Fruit fly (Drosophila melanogaster) whole organism, embryonic: ENCODE data around the gene CG11679.

ENCODE experiments used
- Aef1 ChIP-seq: fragments of 200-800 bp; sonication (Bioruptor generic); IDR thresholded peaks from 3 replicates; pipeline ENCODE4 v1.3.6; 2022; ENCODE audit warnings: missing biosample characterization, missing genetic modification characterization
- CG11398 ChIP-seq: fragments of 200-800 bp; sonication (Bioruptor generic); optimal IDR thresholded peaks from 2 replicates; lab custom pipeline; 2016; ENCODE audit warnings: missing biosample characterization, missing genetic modification characterization
- CG12659 ChIP-seq: fragments of 200-800 bp; sonication (Bioruptor generic); optimal IDR thresholded peaks from 3 replicates; lab custom pipeline; 2017; ENCODE audit warnings: mild to moderate bottlenecking, missing biosample characterization, missing genetic modification reagents, missing genetic modification characterization
- CG13296 ChIP-seq: fragments of 200-800 bp; sonication (Bioruptor generic); optimal IDR thresholded peaks from 3 replicates; lab custom pipeline; 2018; ENCODE audit warnings: missing biosample characterization, mild to moderate bottlenecking, missing genetic modification characterization
- CG13424 ChIP-seq: fragments of 200-800 bp; sonication (Bioruptor generic); optimal IDR thresholded peaks from 2 replicates; lab custom pipeline; 2019; ENCODE audit warnings: missing biosample characterization, mild to moderate bottlenecking, missing genetic modification characterization, moderate library complexity
- CG2199 ChIP-seq: fragments of 200-800 bp; sonication (Bioruptor generic); IDR thresholded peaks from 3 replicates; pipeline ENCODE4 v1.3.6; 2022; ENCODE audit warnings: missing biosample characterization, missing genetic modification characterization
- CG31365 ChIP-seq: fragments of 200-800 bp; sonication (Bioruptor generic); optimal IDR thresholded peaks from 2 replicates; lab custom pipeline; 2018; ENCODE audit warnings: missing biosample characterization, mild to moderate bottlenecking, missing genetic modification characterization
- CG32772 ChIP-seq: fragments of 200-800 bp; sonication (Bioruptor generic); IDR thresholded peaks from 2 replicates; pipeline ENCODE4 v1.3.6; 2022; ENCODE audit warnings: missing biosample characterization, missing genetic modification characterization
- CG34376 ChIP-seq: fragments of 200-800 bp; sonication (Bioruptor generic); optimal IDR thresholded peaks from 2 replicates; lab custom pipeline; 2018; ENCODE audit warnings: missing biosample characterization, mild to moderate bottlenecking, missing genetic modification characterization
- CG3847 ChIP-seq: fragments of 200-800 bp; sonication (Bioruptor generic); IDR thresholded peaks from 2 replicates; pipeline ENCODE4 v1.3.6; 2022; ENCODE audit warnings: missing biosample characterization, missing genetic modification characterization
- CG3995 ChIP-seq: fragments of 200-800 bp; sonication (Bioruptor generic); optimal IDR thresholded peaks from 3 replicates; lab custom pipeline; 2016; ENCODE audit warnings: missing biosample characterization, missing genetic modification characterization
- CG6272 ChIP-seq: fragments of 200-800 bp; sonication (Bioruptor generic); IDR thresholded peaks from 2 replicates; pipeline ENCODE4 v1.3.6; 2022; ENCODE audit warnings: missing biosample characterization, missing genetic modification characterization
- CG7271 ChIP-seq: fragments of 200-800 bp; sonication (Bioruptor generic); optimal IDR thresholded peaks from 2 replicates; lab custom pipeline; 2018; ENCODE audit warnings: missing biosample characterization, mild to moderate bottlenecking, missing genetic modification characterization, moderate library complexity
- CG7786 ChIP-seq: fragments of 200-800 bp; sonication (Bioruptor generic); optimal IDR thresholded peaks from 2 replicates; lab custom pipeline; 2016; ENCODE audit warnings: missing biosample characterization, missing genetic modification characterization
- CG7928 ChIP-seq: fragments of 200-800 bp; sonication (Bioruptor generic); optimal IDR thresholded peaks from 2 replicates; lab custom pipeline; 2017; ENCODE audit warnings: missing biosample characterization, mild to moderate bottlenecking, missing genetic modification characterization
- CG9817 ChIP-seq: fragments of 200-800 bp; sonication (Bioruptor generic); optimal IDR thresholded peaks from 2 replicates; lab custom pipeline; 2018; ENCODE audit warnings: missing biosample characterization, mild to moderate bottlenecking, missing genetic modification characterization, moderate library complexity
- CG9932 ChIP-seq: fragments of 200-800 bp; sonication (Bioruptor generic); IDR thresholded peaks from 2 replicates; pipeline ENCODE4 v1.3.6; 2022; ENCODE audit warnings: missing biosample characterization, missing genetic modification characterization
- CkIIα-i1 ChIP-seq: fragments of 200-800 bp; sonication (Bioruptor generic); IDR thresholded peaks from 2 replicates; pipeline ENCODE4 v1.3.6; 2022; ENCODE audit warnings: missing biosample characterization, missing genetic modification characterization
- D ChIP-seq, 2 experiments: fragments of 200-800 bp in 1 of 2; fragments of >200 bp in 1 of 2; sonication (Bioruptor generic) in 1 of 2; optimal IDR thresholded peaks; 2 replicates in 1 of 2; 3 replicates in 1 of 2; lab custom pipeline; 2017; ENCODE audit warnings: mild to moderate bottlenecking in 1 of 2, missing biosample characterization in 1 of 2, missing genetic modification characterization in 1 of 2, missing genetic modification reagents in 1 of 2
- E2f2 ChIP-seq: fragments of 200-800 bp; sonication (Bioruptor generic); IDR thresholded peaks from 2 replicates; pipeline ENCODE4 v1.3.6; 2022; ENCODE audit warnings: missing biosample characterization, missing genetic modification characterization
- HLH54F ChIP-seq: fragments of 200-800 bp; sonication (Bioruptor generic); optimal IDR thresholded peaks from 3 replicates; lab custom pipeline; 2016; ENCODE audit warnings: missing biosample characterization, missing genetic modification characterization
- Hr3 ChIP-seq: fragments of 200-800 bp; sonication (Bioruptor generic); optimal IDR thresholded peaks from 3 replicates; lab custom pipeline; 2016; ENCODE audit warnings: missing biosample characterization, missing genetic modification characterization
- Nf-YC ChIP-seq: fragments of 200-800 bp; optimal IDR thresholded peaks from 3 replicates; lab custom pipeline; 2019; ENCODE audit warnings: missing biosample characterization, mild to moderate bottlenecking, missing genetic modification characterization, moderate library complexity
- Sry-β ChIP-seq: fragments of 200-800 bp; sonication (Bioruptor generic); optimal IDR thresholded peaks from 2 replicates; lab custom pipeline; 2018; ENCODE audit warnings: missing biosample characterization, mild to moderate bottlenecking, missing genetic modification characterization, moderate library complexity
- Taf1 ChIP-seq: fragments of 200-800 bp; sonication (Bioruptor generic); IDR thresholded peaks from 2 replicates; pipeline ENCODE4 v1.3.6; 2022; ENCODE audit warnings: missing biosample characterization, missing genetic modification characterization
- Xbp1 ChIP-seq: fragments of 200-800 bp; sonication (Bioruptor generic); optimal IDR thresholded peaks from 3 replicates; lab custom pipeline; 2016; ENCODE audit warnings: missing biosample characterization, mild to moderate bottlenecking, missing genetic modification characterization
- Xrp1 ChIP-seq: fragments of 200-800 bp; sonication (Bioruptor generic); IDR thresholded peaks from 2 replicates; pipeline ENCODE4 v1.3.6; 2022; ENCODE audit warnings: missing biosample characterization, missing genetic modification characterization
- YL-1 ChIP-seq: fragments of 200-800 bp; sonication (Bioruptor generic); optimal IDR thresholded peaks from 3 replicates; lab custom pipeline; 2017; ENCODE audit warnings: missing biosample characterization, mild to moderate bottlenecking, missing genetic modification characterization
- bcd ChIP-seq: fragments of 200-800 bp; sonication (Bioruptor generic); optimal IDR thresholded peaks from 2 replicates; lab custom pipeline; 2017; ENCODE audit warnings: missing biosample characterization, mild to moderate bottlenecking, missing genetic modification characterization
- cg ChIP-seq: fragments of 200-800 bp; sonication (Bioruptor generic); optimal IDR thresholded peaks from 3 replicates; lab custom pipeline; 2019; ENCODE audit warnings: missing biosample characterization, mild to moderate bottlenecking, missing genetic modification characterization, moderate library complexity
- crp ChIP-seq, 2 experiments: fragments of 200-800 bp; sonication (Bioruptor generic); optimal IDR thresholded peaks; 2 replicates in 1 of 2; 3 replicates in 1 of 2; lab custom pipeline; 2017; ENCODE audit warnings: missing biosample characterization in 2 of 2, missing genetic modification characterization in 2 of 2, mild to moderate bottlenecking in 1 of 2, moderate library complexity in 1 of 2
- dmrt99B ChIP-seq: fragments of 200-800 bp; sonication (Bioruptor generic); optimal IDR thresholded peaks from 2 replicates; lab custom pipeline; 2018; ENCODE audit warnings: missing biosample characterization, mild to moderate bottlenecking, missing genetic modification characterization, moderate library complexity
- dysf ChIP-seq: fragments of 200-800 bp; sonication (Bioruptor generic); IDR thresholded peaks from 3 replicates; pipeline ENCODE4 v1.3.6; 2022; ENCODE audit warnings: missing biosample characterization, missing genetic modification characterization
- jigr1 ChIP-seq: fragments of 200-800 bp; sonication (Bioruptor generic); IDR thresholded peaks from 3 replicates; pipeline ENCODE4 v1.3.6; 2022; ENCODE audit warnings: missing biosample characterization, missing genetic modification characterization
- klu ChIP-seq: fragments of 200-800 bp; sonication (Bioruptor generic); IDR thresholded peaks from 2 replicates; pipeline ENCODE4 v1.3.6; 2022; ENCODE audit warnings: missing biosample characterization, missing genetic modification characterization
- lmd ChIP-seq: fragments of 200-800 bp; sonication (Bioruptor generic); IDR thresholded peaks from 2 replicates; pipeline ENCODE4 v1.3.6; 2022; ENCODE audit warnings: missing biosample characterization, missing genetic modification characterization
- luna ChIP-seq: fragments of 200-800 bp; sonication (Bioruptor generic); optimal IDR thresholded peaks from 2 replicates; lab custom pipeline; 2016; ENCODE audit warnings: missing biosample characterization, missing genetic modification characterization
- mam ChIP-seq: fragments of 200-800 bp; sonication (Bioruptor generic); optimal IDR thresholded peaks from 3 replicates; lab custom pipeline; 2016; ENCODE audit warnings: missing biosample characterization, missing genetic modification characterization
- nerfin-2 ChIP-seq: fragments of 200-800 bp; sonication (Bioruptor generic); IDR thresholded peaks from 2 replicates; pipeline ENCODE4 v1.3.6; 2022; ENCODE audit warnings: missing biosample characterization, missing genetic modification characterization; ENCODE audit not compliant: partially characterized antibody
- org-1 ChIP-seq: fragments of 200-800 bp; sonication (Bioruptor generic); optimal IDR thresholded peaks from 2 replicates; lab custom pipeline; 2017; ENCODE audit warnings: missing biosample characterization, missing genetic modification characterization
- pnt ChIP-seq: fragments of 200-800 bp; sonication (Bioruptor generic); optimal IDR thresholded peaks from 3 replicates; lab custom pipeline; 2016; ENCODE audit warnings: missing biosample characterization, missing genetic modification characterization
- ro ChIP-seq: fragments of 200-800 bp; sonication (Bioruptor generic); IDR thresholded peaks from 2 replicates; pipeline ENCODE4 v1.3.6; 2022; ENCODE audit warnings: missing biosample characterization, missing genetic modification characterization
- salm ChIP-seq: fragments of 200-800 bp; sonication (Bioruptor generic); optimal IDR thresholded peaks from 2 replicates; lab custom pipeline; 2018; ENCODE audit warnings: missing biosample characterization, mild to moderate bottlenecking, missing genetic modification characterization
- shn ChIP-seq: fragments of 200-800 bp; sonication (Bioruptor generic); optimal IDR thresholded peaks from 3 replicates; lab custom pipeline; 2016; ENCODE audit warnings: missing biosample characterization, missing genetic modification characterization
- slbo ChIP-seq: fragments of 200-800 bp; sonication (Bioruptor generic); IDR thresholded peaks from 2 replicates; pipeline ENCODE4 v1.3.6; 2022; ENCODE audit warnings: missing biosample characterization, missing genetic modification characterization
- sug ChIP-seq: fragments of 200-800 bp; optimal IDR thresholded peaks from 2 replicates; lab custom pipeline; 2019; ENCODE audit warnings: missing biosample characterization, mild to moderate bottlenecking, missing genetic modification characterization, moderate library complexity
- tll ChIP-seq, 2 experiments: fragments of 200-800 bp in 1 of 2; fragments of >200 bp in 1 of 2; sonication (Bioruptor generic) in 1 of 2; optimal IDR thresholded peaks; 2 replicates each; lab custom pipeline; 2017 to 2019; ENCODE audit warnings: missing biosample characterization in 2 of 2, missing genetic modification characterization in 2 of 2, mild to moderate bottlenecking in 1 of 2, moderate library complexity in 1 of 2
- tup ChIP-seq: fragments of 200-800 bp; sonication (Bioruptor generic); optimal IDR thresholded peaks from 2 replicates; lab custom pipeline; 2016; ENCODE audit warnings: missing biosample characterization, mild to moderate bottlenecking, missing genetic modification characterization, moderate library complexity
- zfh1 ChIP-seq: fragments of 200-800 bp; sonication (Bioruptor generic); IDR thresholded peaks from 3 replicates; pipeline ENCODE4 v1.3.6; 2022; ENCODE audit warnings: missing biosample characterization, missing genetic modification characterization

The CG11679 gene

dm6 chrX:15738890-15739550 is at the start of gene CG11679, which contains the start of gene CG8206 (continued):
- TF ChIP-seq pnt (GFP tag; lab: Kevin White, UChicago) (peak; percentile 44), org-1 (GFP tag; lab: Kevin White, UChicago) (no peak), YL-1 (GFP tag; lab: Kevin White, UChicago) (peak; percentile 42), Taf1 (no peak), lmd (GFP tag; lab: Robert Waterston, UW) (peak; percentile 33; the same call in 1 of the 2 replicates), Nf-YC (tag; lab: Kevin White, UChicago) (peak; percentile 42), Xrp1 (GFP tag; lab: Robert Waterston, UW) (peak; percentile 41; the same call in 1 of the 2 replicates), klu (peak; percentile 19; the same call in 1 of the 2 replicates), jigr1 (GFP tag; lab: Robert Waterston, UW) (no peak), Xbp1 (GFP tag; lab: Kevin White, UChicago) (peak; percentile 48), CG13424 (tag; lab: Kevin White, UChicago) (peak; percentile 56), mam (GFP tag; lab: Kevin White, UChicago) (peak; percentile 66), tup (no peak), luna (GFP tag; lab: Kevin White, UChicago) (no peak), CG9932 (GFP tag; lab: Robert Waterston, UW) (peak; percentile 61), dysf (GFP tag; lab: Robert Waterston, UW) (peak; percentile 41; the same call in 1 of the 3 replicates), D (optimal IDR thresholded peaks at IDR 0.05; lab: Kevin White, UChicago) (no peak), D (GFP tag; optimal IDR thresholded peaks at IDR 0.05; lab: Kevin White, UChicago) (no peak), CG32772 (0 out of 2 replicates have a peak, but pooled peaks have one; percentile 30), dmrt99B (tag; lab: Kevin White, UChicago) (peak; percentile 35), CG2199 (GFP tag; lab: Robert Waterston, UW) (no peak), CG34376 (GFP tag; lab: Kevin White, UChicago) (peak; percentile 40), bcd (GFP tag; lab: Kevin White, UChicago) (peak; percentile 33), CG3995 (GFP tag; lab: Kevin White, UChicago) (peak; percentile 86), CG6272 (GFP tag; lab: Robert Waterston, UW) (0 out of 2 replicates have a peak, but pooled peaks have one; percentile 8), E2f2 (GFP tag; lab: Robert Waterston, UW) (0 out of 2 replicates have a peak, but pooled peaks have one; percentile 17), shn (GFP tag; lab: Kevin White, UChicago) (peak; percentile 52), slbo (GFP tag; lab: Robert Waterston, UW) (no peak), CG13296 (peak; percentile 31), ro (no peak), CG31365 (tag; lab: Kevin White, UChicago) (no peak), CG3847 (GFP tag; lab: Robert Waterston, UW) (0 out of 2 replicates have a peak, but pooled peaks have one; percentile 24), Sry-β (GFP tag; lab: Kevin White, UChicago) (peak; percentile 96), CG7928 (GFP tag; lab: Kevin White, UChicago) (no peak), crp (GFP tag; optimal IDR thresholded peaks at IDR 0.05; lab: Kevin White, UChicago) (peak in 1 of 2 experiments; percentile 86), salm (tag; lab: Kevin White, UChicago) (peak; percentile 5), zfh1 (GFP tag; lab: Robert Waterston, UW) (0 out of 3 replicates have a peak, but pooled peaks have one; percentile 42), cg (GFP tag; lab: Kevin White, UChicago) (no peak), CG12659 (GFP tag; lab: Kevin White, UChicago) (peak; percentile 2), tll (GFP tag; optimal IDR thresholded peaks at IDR 0.05; lab: Kevin White, UChicago) (peak in 1 of 2 experiments; percentile 36), CG7786 (peak; percentile 54), CkIIα-i1 (GFP tag; lab: Robert Waterston, UW) (no peak), CG9817 (tag; lab: Kevin White, UChicago) (peak; percentile 55), Hr3 (GFP tag; lab: Kevin White, UChicago) (peak; percentile 14), sug (tag; lab: Kevin White, UChicago) (peak; percentile 71), Aef1 (GFP tag; lab: Robert Waterston, UW) (peak; percentile 26; the same call in 1 of the 3 replicates), CG11398 (GFP tag; lab: Kevin White, UChicago) (no peak), HLH54F (GFP tag; lab: Kevin White, UChicago) (peak; percentile 39), CG7271 (tag; lab: Kevin White, UChicago) (no peak), nerfin-2 (GFP tag; lab: Robert Waterston, UW) (no peak)
